Fruit fly (Drosophila melanogaster) whole organism, embryonic: ENCODE results near the gene CG12347.
A peak's percentile ranks its signal among the peaks of the same experiment; 100 is the strongest.

ENCODE experiments used
- Asciz ChIP-seq: fragments of 200-800 bp; sonication (Bioruptor generic); optimal IDR thresholded peaks from 2 replicates; lab custom pipeline; 2017; ENCODE audit warnings: missing biosample characterization, mild to moderate bottlenecking, missing genetic modification characterization, missing genetic modification reagents
- Awh ChIP-seq: fragments of 200-800 bp; sonication (Bioruptor generic); IDR thresholded peaks from 2 replicates; pipeline ENCODE4, ENCODE4 v1.3.6; 2022; ENCODE audit warnings: missing biosample characterization, missing genetic modification characterization
- BtbVII ChIP-seq: fragments of 200-800 bp; sonication (Bioruptor generic); optimal IDR thresholded peaks from 3 replicates; lab custom pipeline; 2017; ENCODE audit warnings: missing biosample characterization, mild to moderate bottlenecking, missing genetic modification characterization
- CG10147 ChIP-seq: fragments of 200-800 bp; sonication (Bioruptor generic); optimal IDR thresholded peaks from 2 replicates; lab custom pipeline; 2019; ENCODE audit warnings: missing biosample characterization, mild to moderate bottlenecking, missing genetic modification characterization, moderate library complexity
- CG10321 ChIP-seq: fragments of 200-800 bp; sonication (Bioruptor generic); IDR thresholded peaks from 2 replicates; pipeline ENCODE4 v1.3.6; 2022; ENCODE audit warnings: missing biosample characterization, missing genetic modification characterization
- CG12769 ChIP-seq: fragments of 200-800 bp; sonication (Bioruptor generic); optimal IDR thresholded peaks from 2 replicates; lab custom pipeline; 2019; ENCODE audit warnings: missing biosample characterization, mild to moderate bottlenecking, missing genetic modification characterization, moderate library complexity
- CG13296 ChIP-seq: fragments of 200-800 bp; sonication (Bioruptor generic); optimal IDR thresholded peaks from 3 replicates; lab custom pipeline; 2018; ENCODE audit warnings: missing biosample characterization, mild to moderate bottlenecking, missing genetic modification characterization
- CG15269 ChIP-seq: fragments of 200-800 bp; sonication (Bioruptor generic); optimal IDR thresholded peaks from 2 replicates; lab custom pipeline; 2018; ENCODE audit warnings: missing biosample characterization, mild to moderate bottlenecking, missing genetic modification characterization, moderate library complexity
- CG17328 ChIP-seq: fragments of 200-800 bp; sonication (Bioruptor generic); IDR thresholded peaks from 2 replicates; pipeline ENCODE4 v1.3.6; 2022; ENCODE audit warnings: missing biosample characterization, missing genetic modification characterization
- CG17912 ChIP-seq: fragments of 200-800 bp; sonication (Bioruptor generic); optimal IDR thresholded peaks from 2 replicates; lab custom pipeline; 2018; ENCODE audit warnings: missing biosample characterization, mild to moderate bottlenecking, missing genetic modification characterization
- CG2889 ChIP-seq: fragments of 200-800 bp; sonication (Bioruptor generic); IDR thresholded peaks from 3 replicates; pipeline ENCODE4 v1.3.6; 2022; ENCODE audit warnings: missing biosample characterization, missing genetic modification characterization
- CG32532 ChIP-seq: fragments of 200-800 bp; sonication (Bioruptor generic); IDR thresholded peaks from 2 replicates; pipeline ENCODE4 v1.3.6; 2022; ENCODE audit warnings: missing biosample characterization, missing genetic modification characterization
- CG3838 ChIP-seq: fragments of 200-800 bp; sonication (Bioruptor generic); optimal IDR thresholded peaks from 3 replicates; lab custom pipeline; 2016; ENCODE audit warnings: missing biosample characterization, missing genetic modification characterization
- CG42726 ChIP-seq: fragments of 200-800 bp; sonication (Bioruptor generic); IDR thresholded peaks from 2 replicates; pipeline ENCODE4 v1.3.6; 2022; ENCODE audit warnings: missing biosample characterization, missing genetic modification characterization; ENCODE audit not compliant: partially characterized antibody
- CG5180 ChIP-seq: fragments of 200-800 bp; sonication (Bioruptor generic); optimal IDR thresholded peaks from 3 replicates; lab custom pipeline; 2017; ENCODE audit warnings: missing biosample characterization, missing genetic modification characterization, mild to moderate bottlenecking, moderate library complexity, missing genetic modification reagents
- CG5245 ChIP-seq: fragments of 200-800 bp; sonication (Bioruptor generic); optimal IDR thresholded peaks from 3 replicates; lab custom pipeline; 2016; ENCODE audit warnings: missing biosample characterization, missing genetic modification characterization
- CG6272 ChIP-seq: fragments of 200-800 bp; sonication (Bioruptor generic); IDR thresholded peaks from 2 replicates; pipeline ENCODE4 v1.3.6; 2022; ENCODE audit warnings: missing biosample characterization, missing genetic modification characterization
- CG7556 ChIP-seq: fragments of 200-800 bp; sonication (Bioruptor generic); optimal IDR thresholded peaks from 2 replicates; lab custom pipeline; 2017; ENCODE audit warnings: missing biosample characterization, mild to moderate bottlenecking, missing genetic modification characterization
- CG7745 ChIP-seq: fragments of 200-800 bp; sonication (Bioruptor generic); optimal IDR thresholded peaks from 2 replicates; lab custom pipeline; 2018; ENCODE audit warnings: missing biosample characterization, mild to moderate bottlenecking, missing genetic modification characterization, moderate library complexity
- CG8290 ChIP-seq, 3 experiments: fragments of 200-800 bp; sonication (Bioruptor generic); optimal IDR thresholded peaks; 2 replicates each; lab custom pipeline; 2016 to 2019; ENCODE audit warnings: missing biosample characterization in 3 of 3, missing genetic modification characterization in 3 of 3, mild to moderate bottlenecking in 2 of 3, moderate library complexity in 1 of 3
- CG8388 ChIP-seq: fragments of 200-800 bp; sonication (Bioruptor generic); optimal IDR thresholded peaks from 2 replicates; lab custom pipeline; 2019; ENCODE audit warnings: missing biosample characterization, mild to moderate bottlenecking, missing genetic modification characterization, moderate library complexity
- CG9437 ChIP-seq: fragments of 200-800 bp; sonication (Bioruptor generic); optimal IDR thresholded peaks from 2 replicates; lab custom pipeline; 2018; ENCODE audit warnings: missing biosample characterization, mild to moderate bottlenecking, missing genetic modification characterization
- Dad ChIP-seq: fragments of 200-800 bp; sonication (Bioruptor generic); optimal IDR thresholded peaks from 3 replicates; lab custom pipeline; 2016; ENCODE audit warnings: missing biosample characterization, missing genetic modification characterization
- Dref ChIP-seq: fragments of 200-800 bp; sonication (Bioruptor generic); IDR thresholded peaks from 2 replicates; pipeline ENCODE4 v1.3.6; 2022; ENCODE audit warnings: missing biosample characterization, missing genetic modification characterization
- ERR ChIP-seq: fragments of 200-800 bp; sonication (Bioruptor generic); optimal IDR thresholded peaks from 2 replicates; lab custom pipeline; 2016; ENCODE audit warnings: missing biosample characterization, missing genetic modification characterization
- HLH3B ChIP-seq: fragments of 200-800 bp; sonication (Bioruptor generic); IDR thresholded peaks from 2 replicates; pipeline ENCODE4 v1.3.6; 2022; ENCODE audit warnings: missing biosample characterization, missing genetic modification characterization
- Lpt ChIP-seq: fragments of >200 bp; optimal IDR thresholded peaks from 2 replicates; lab custom pipeline; 2018; ENCODE audit warnings: missing biosample characterization, missing genetic modification characterization
- MBD-R2 ChIP-seq: fragments of 200-800 bp; sonication (Bioruptor generic); IDR thresholded peaks from 2 replicates; pipeline ENCODE4 v1.3.6; 2022; ENCODE audit warnings: missing biosample characterization, missing genetic modification characterization
- NC2α ChIP-seq: fragments of 200-800 bp; sonication (Bioruptor generic); optimal IDR thresholded peaks from 2 replicates; lab custom pipeline; 2016; ENCODE audit warnings: missing biosample characterization, missing genetic modification characterization
- NC2β ChIP-seq: fragments of 200-800 bp; sonication (Bioruptor generic); optimal IDR thresholded peaks from 2 replicates; lab custom pipeline; 2016; ENCODE audit warnings: missing biosample characterization, missing genetic modification characterization
- NfI ChIP-seq: fragments of 200-800 bp; sonication (Bioruptor generic); optimal IDR thresholded peaks from 3 replicates; lab custom pipeline; 2018; ENCODE audit warnings: missing biosample characterization, mild to moderate bottlenecking, missing genetic modification characterization, moderate library complexity
- Usf ChIP-seq: fragments of 200-800 bp; sonication (Bioruptor generic); optimal IDR thresholded peaks from 2 replicates; lab custom pipeline; 2017; ENCODE audit warnings: missing genotype, missing biosample characterization, missing genetic modification characterization
- ac ChIP-seq: fragments of 200-800 bp; sonication (Bioruptor generic); optimal IDR thresholded peaks from 3 replicates; lab custom pipeline; 2017; ENCODE audit warnings: missing biosample characterization, mild to moderate bottlenecking, missing genetic modification characterization
- cad ChIP-seq: fragments of >200 bp; optimal IDR thresholded peaks from 2 replicates; lab custom pipeline; 2017; ENCODE audit warnings: missing biosample characterization, missing genetic modification characterization
- chn ChIP-seq: fragments of 200-800 bp; sonication (Bioruptor generic); optimal IDR thresholded peaks from 2 replicates; lab custom pipeline; 2016; ENCODE audit warnings: missing biosample characterization, missing genetic modification characterization
- danr ChIP-seq: fragments of 200-800 bp; sonication (Bioruptor generic); IDR thresholded peaks from 2 replicates; pipeline ENCODE4 v1.3.6; 2022; ENCODE audit warnings: missing biosample characterization, missing genetic modification characterization
- dmrt99B ChIP-seq: fragments of 200-800 bp; sonication (Bioruptor generic); optimal IDR thresholded peaks from 2 replicates; lab custom pipeline; 2018; ENCODE audit warnings: missing biosample characterization, mild to moderate bottlenecking, missing genetic modification characterization, moderate library complexity
- dysf ChIP-seq: fragments of 200-800 bp; sonication (Bioruptor generic); IDR thresholded peaks from 3 replicates; pipeline ENCODE4 v1.3.6; 2022; ENCODE audit warnings: missing biosample characterization, missing genetic modification characterization
- gsb ChIP-seq: fragments of 200-800 bp; sonication (Bioruptor generic); IDR thresholded peaks from 2 replicates; pipeline ENCODE4 v1.3.6; 2022; ENCODE audit warnings: missing biosample characterization, missing genetic modification characterization
- h ChIP-seq: fragments of >200 bp; optimal IDR thresholded peaks from 2 replicates; lab custom pipeline; 2017
- hth ChIP-seq: fragments of >200 bp; optimal IDR thresholded peaks from 2 replicates; lab custom pipeline; 2017; ENCODE audit warnings: inconsistent platforms
- lola ChIP-seq, 3 experiments: fragments of >200 bp in 2 of 3; fragments of 200-800 bp in 1 of 3; sonication (Bioruptor generic) in 1 of 3; optimal IDR thresholded peaks; 2 replicates each; lab custom pipeline; 2017 to 2019; ENCODE audit warnings: missing biosample characterization in 3 of 3, missing genetic modification characterization in 3 of 3, mild to moderate bottlenecking in 1 of 3, moderate library complexity in 1 of 3
- luna ChIP-seq: fragments of 200-800 bp; sonication (Bioruptor generic); optimal IDR thresholded peaks from 2 replicates; lab custom pipeline; 2016; ENCODE audit warnings: missing biosample characterization, missing genetic modification characterization
- odd ChIP-seq: fragments of 200-800 bp; sonication (Bioruptor generic); optimal IDR thresholded peaks from 2 replicates; lab custom pipeline; 2017; ENCODE audit warnings: missing biosample characterization, mild to moderate bottlenecking, missing genetic modification characterization
- otp ChIP-seq: fragments of 200-800 bp; sonication (Bioruptor generic); IDR thresholded peaks from 3 replicates; pipeline ENCODE4, ENCODE4 v1.3.6; 2022; ENCODE audit warnings: missing biosample characterization, missing genetic modification characterization
- pnt ChIP-seq: fragments of 200-800 bp; sonication (Bioruptor generic); optimal IDR thresholded peaks from 3 replicates; lab custom pipeline; 2016; ENCODE audit warnings: missing biosample characterization, missing genetic modification characterization
- ranshi ChIP-seq: fragments of 200-800 bp; sonication (Bioruptor generic); IDR thresholded peaks from 2 replicates; pipeline ENCODE4 v1.3.6; 2022; ENCODE audit warnings: missing biosample characterization, missing genetic modification characterization
- sens ChIP-seq: fragments of 200-800 bp; sonication (Bioruptor generic); peaks from one replicate; lab custom pipeline; 2016; ENCODE audit warnings: missing biosample characterization, missing genetic modification characterization
- sr ChIP-seq: fragments of 200-800 bp; sonication (Bioruptor generic); IDR thresholded peaks from 3 replicates; pipeline ENCODE4 v1.3.6; 2022; ENCODE audit warnings: missing biosample characterization, missing genetic modification characterization
- ssp ChIP-seq: fragments of 200-800 bp; sonication (Bioruptor generic); IDR thresholded peaks from 2 replicates; pipeline ENCODE4 v1.3.6; 2022; ENCODE audit warnings: missing biosample characterization, missing genetic modification characterization
- stwl ChIP-seq: fragments of 200-800 bp; sonication (Bioruptor generic); optimal IDR thresholded peaks from 3 replicates; lab custom pipeline; 2018; ENCODE audit warnings: missing biosample characterization, mild to moderate bottlenecking, missing genetic modification characterization, moderate library complexity
- zfh2 ChIP-seq: fragments of 200-800 bp; sonication (Bioruptor generic); optimal IDR thresholded peaks from 2 replicates; lab custom pipeline; 2016; ENCODE audit warnings: missing biosample characterization, missing genetic modification characterization

CG12347 gene

dm6 chr3R:17946246-17946645 is 40.0 kb downstream of the CG12347 start (continued):
- TF ChIP-seq CG32532 (peak; percentile 28; the same call in 1 of the 2 replicates), sr (GFP tag; lab: Robert Waterston, UW) (no peak), CG9437 (GFP tag; lab: Kevin White, UChicago) (no peak), NC2β (GFP tag; lab: Kevin White, UChicago) (peak; percentile 58), CG2889 (GFP tag; lab: Robert Waterston, UW) (0 out of 3 replicates have a peak, but pooled peaks have one; percentile 35), hth (lab: Kevin White, UChicago) (no peak), Usf (GFP tag; lab: Kevin White, UChicago) (peak; percentile 37), chn (GFP tag; lab: Kevin White, UChicago) (peak; percentile 60), ranshi (GFP tag; lab: Robert Waterston, UW) (peak; percentile 60; the same call in 1 of the 2 replicates), ssp (GFP tag; lab: Robert Waterston, UW) (peak; percentile 40; the same call in 1 of the 2 replicates), CG15269 (tag; lab: Kevin White, UChicago) (no peak), Lpt (GFP tag; lab: Kevin White, UChicago) (no peak), CG5245 (GFP tag; lab: Kevin White, UChicago) (peak; percentile 63), NC2α (GFP tag; lab: Kevin White, UChicago) (no peak), dmrt99B (tag; lab: Kevin White, UChicago) (peak; percentile 33), CG12769 (tag; lab: Kevin White, UChicago) (no peak), NfI (GFP tag; lab: Kevin White, UChicago) (peak; percentile 13), CG8290 (GFP tag; optimal IDR thresholded peaks at IDR 0.05; lab: Kevin White, UChicago) (no peak), CG8290 (tag; optimal IDR thresholded peaks at IDR 0.05; lab: Kevin White, UChicago) (no peak), lola (GFP tag; optimal IDR thresholded peaks at IDR 0.05; lab: Kevin White, UChicago) (peak in 1 of 3 experiments; percentile 85), cad (GFP tag; lab: Kevin White, UChicago) (no peak), HLH3B (no peak), luna (no peak), otp (peak; percentile 45; the same call in 1 of the 3 replicates), ac (GFP tag; lab: Kevin White, UChicago) (no peak), CG3838 (no peak), CG17328 (GFP tag; lab: Robert Waterston, UW) (peak; percentile 64), pnt (peak; percentile 57), CG7556 (GFP tag; lab: Kevin White, UChicago) (peak; percentile 59), CG42726 (GFP tag; lab: Robert Waterston, UW) (no peak), CG17912 (GFP tag; lab: Kevin White, UChicago) (no peak), Dref (no peak), CG10321 (no peak), Dad (GFP tag; lab: Kevin White, UChicago) (no peak), stwl (peak; percentile 3), CG13296 (GFP tag; lab: Kevin White, UChicago) (no peak), BtbVII (GFP tag; lab: Kevin White, UChicago) (no peak), dysf (GFP tag; lab: Robert Waterston, UW) (peak; percentile 60; the same call in 1 of the 3 replicates), CG7745 (tag; lab: Kevin White, UChicago) (no peak), sens (GFP tag; lab: Kevin White, UChicago) (peak; percentile 96), CG10147 (GFP tag; lab: Kevin White, UChicago) (no peak), zfh2 (GFP tag; lab: Kevin White, UChicago) (no peak), CG5180 (GFP tag; lab: Kevin White, UChicago) (no peak), Asciz (GFP tag; lab: Kevin White, UChicago) (no peak), CG8388 (GFP tag; lab: Kevin White, UChicago) (peak; percentile 55), ERR (no peak), MBD-R2 (no peak), h (no peak), CG6272 (GFP tag; lab: Robert Waterston, UW) (no peak), odd (GFP tag; lab: Kevin White, UChicago) (no peak), danr (GFP tag; lab: Robert Waterston, UW) (no peak), Awh (no peak; the same call in 1 of the 2 replicates), gsb (GFP tag; lab: Robert Waterston, UW) (no peak)
